Fruit fly (Drosophila melanogaster): ENCODE results near the gene Abd-B.
A peak's percentile ranks its signal among the peaks of the same experiment; 100 is the strongest.

Abd-B gene

DNA sequence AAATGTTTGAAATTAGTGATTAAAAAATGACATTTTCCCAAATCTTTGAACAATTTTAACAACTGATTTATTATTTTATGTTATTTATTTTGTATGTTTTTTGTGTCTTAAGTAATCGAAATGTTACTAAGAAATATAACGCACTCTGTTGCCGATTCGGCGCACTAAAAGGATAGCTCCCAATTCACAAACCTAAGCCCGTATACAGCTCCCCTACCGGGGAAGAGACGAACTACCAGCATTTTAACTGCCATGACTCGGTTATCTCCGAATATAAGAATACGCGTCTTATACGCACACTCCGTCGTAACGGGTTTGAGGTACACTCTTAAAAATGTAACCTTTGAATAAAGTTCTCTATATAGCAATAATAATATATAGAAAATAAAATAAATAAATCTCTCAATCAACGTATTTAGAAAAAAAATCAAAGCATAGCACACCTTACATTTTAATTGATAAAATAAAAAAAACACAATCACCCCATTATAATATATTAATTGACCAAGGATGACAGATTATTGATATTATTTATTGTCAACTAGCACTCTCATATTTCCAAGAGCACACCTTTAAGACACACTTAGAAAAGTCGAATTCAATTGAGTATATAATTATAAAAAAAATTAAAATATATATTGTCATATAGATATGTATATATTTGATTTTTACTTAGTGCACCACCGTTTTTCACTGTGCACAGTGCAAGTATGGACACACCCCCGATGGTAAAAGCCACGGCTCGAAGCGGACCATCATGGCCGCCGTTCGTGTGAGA, 14.1 kb downstream of the Abd-B start (continued):
- TF ChIP-seq Sin3A (optimal IDR thresholded peaks at IDR 0.05): no peak
- peak; percentile 75 for TF ChIP-seq CG6854 (GFP tag; optimal IDR thresholded peaks at IDR 0.05)
- TF ChIP-seq corto (GFP tag; optimal IDR thresholded peaks at IDR 0.05): no peak
- TF ChIP-seq Vsx1 (GFP tag; optimal IDR thresholded peaks at IDR 0.05): peak; percentile 77
- no peak for TF ChIP-seq jing (GFP tag; optimal IDR thresholded peaks at IDR 0.05)
- TF ChIP-seq Awh (GFP tag; IDR thresholded peaks at IDR 0.05): no peak; the same call in 1 of the 2 replicates
- peak; percentile 54 for TF ChIP-seq Sry-β (GFP tag; optimal IDR thresholded peaks at IDR 0.05)
- peak; percentile 33 for TF ChIP-seq Hsf (GFP tag; optimal IDR thresholded peaks at IDR 0.05)
- no peak for TF ChIP-seq ap (GFP tag; IDR thresholded peaks at IDR 0.05)
- TF ChIP-seq CG8359 (GFP tag; optimal IDR thresholded peaks at IDR 0.05; ENCODE audit: borderline replicate concordance): peak; percentile 72
- peak; percentile 38; the same call in 3 of the 4 replicates for TF ChIP-seq Gug (GFP tag; IDR thresholded peaks at IDR 0.05)
- TF ChIP-seq CG11093 (GFP tag; IDR thresholded peaks at IDR 0.05): 0 out of 3 replicates have a peak, but pooled peaks have one; percentile 44
- TF ChIP-seq insv (GFP tag; optimal IDR thresholded peaks at IDR 0.05): peak in 1 of 2 experiments; percentile 71
- no peak for TF ChIP-seq Doc2 (GFP tag; IDR thresholded peaks at IDR 0.05)
- TF ChIP-seq mirr (GFP tag; optimal IDR thresholded peaks at IDR 0.05): no peak
- no peak for TF ChIP-seq CG7928 (GFP tag; optimal IDR thresholded peaks at IDR 0.05)
- TF ChIP-seq Opbp (GFP tag; IDR thresholded peaks at IDR 0.05; ENCODE audit: partially characterized antibody): peak; percentile 40; the same call in 1 of the 3 replicates
- TF ChIP-seq hth (optimal IDR thresholded peaks at IDR 0.05): no peak
- TF ChIP-seq Poxn (GFP tag; IDR thresholded peaks at IDR 0.05): no peak
- no peak for TF ChIP-seq Bdp1 (GFP tag; optimal IDR thresholded peaks at IDR 0.05)
- no peak for TF ChIP-seq GATAe (GFP tag; conservative IDR thresholded peaks at IDR 0.05)
- TF ChIP-seq CG9817 (tag; optimal IDR thresholded peaks at IDR 0.05): peak; percentile 65
- peak; percentile 24 for TF ChIP-seq Lhr (GFP tag; optimal IDR thresholded peaks at IDR 0.05)
- TF ChIP-seq CG13624 (GFP tag; optimal IDR thresholded peaks at IDR 0.05): no peak
- peak; percentile 14; the same call in 1 of the 2 replicates for TF ChIP-seq peb (GFP tag; IDR thresholded peaks at IDR 0.05)
- no peak for TF ChIP-seq Max (GFP tag; optimal IDR thresholded peaks at IDR 0.05)
- no peak for TF ChIP-seq Side (GFP tag; optimal IDR thresholded peaks at IDR 0.05)
- TF ChIP-seq odd (GFP tag; optimal IDR thresholded peaks at IDR 0.05): peak; percentile 89
- TF ChIP-seq lbe (GFP tag; optimal IDR thresholded peaks at IDR 0.05): no peak
- peak; percentile 68 for TF ChIP-seq twi (tag; optimal IDR thresholded peaks at IDR 0.05)
- peak; percentile 10; the same call in 1 of the 2 replicates for TF ChIP-seq CG13287 (GFP tag; IDR thresholded peaks at IDR 0.05; ENCODE audit: partially characterized antibody)
- no peak for TF ChIP-seq CG7786 (GFP tag; optimal IDR thresholded peaks at IDR 0.05)
- TF ChIP-seq CG16815 (GFP tag; optimal IDR thresholded peaks at IDR 0.05): peak; percentile 70
- no peak for TF ChIP-seq CG4360 (GFP tag; IDR thresholded peaks at IDR 0.05)
- TF ChIP-seq CG13775 (GFP tag; optimal IDR thresholded peaks at IDR 0.05): peak; percentile 94
- TF ChIP-seq sim (GFP tag; IDR thresholded peaks at IDR 0.05): no peak
- 0 out of 2 replicates have a peak, but pooled peaks have one; percentile 44 for TF ChIP-seq al (GFP tag; IDR thresholded peaks at IDR 0.05)
- no peak for TF ChIP-seq CG31224 (GFP tag; IDR thresholded peaks at IDR 0.05)
- no peak for TF ChIP-seq emc (GFP tag; optimal IDR thresholded peaks at IDR 0.05)
- TF ChIP-seq zen2 (GFP tag; IDR thresholded peaks at IDR 0.05; ENCODE audit: partially characterized antibody): no peak
- peak; percentile 81 for TF ChIP-seq CG4328 (GFP tag; optimal IDR thresholded peaks at IDR 0.05)
- TF ChIP-seq CG7372 (GFP tag; IDR thresholded peaks at IDR 0.05): peak; percentile 50
- TF ChIP-seq CG32767 (GFP tag; IDR thresholded peaks at IDR 0.05): peak; percentile 78; the same call in 1 of the 2 replicates
- TF ChIP-seq ham (GFP tag; IDR thresholded peaks at IDR 0.05): no peak
- no peak for TF ChIP-seq Hr39 (optimal IDR thresholded peaks at IDR 0.05)
- no peak for TF ChIP-seq CG14965 (GFP tag; optimal IDR thresholded peaks at IDR 0.05; ENCODE audit: borderline replicate concordance)
- no peak for TF ChIP-seq TFAM (GFP tag; optimal IDR thresholded peaks at IDR 0.05)
- no peak for TF ChIP-seq p53 (GFP tag; optimal IDR thresholded peaks at IDR 0.05)
- no peak for TF ChIP-seq HLH4C (GFP tag; IDR thresholded peaks at IDR 0.05; ENCODE audit: partially characterized antibody)
- peak; percentile 53; the same call in 1 of the 2 replicates for TF ChIP-seq CG4730 (GFP tag; IDR thresholded peaks at IDR 0.05)

All from whole organism, embryonic.